Worm (Caenorhabditis elegans): Measurements from ENCODE around the gene unc-9.

The unc-9 gene

DNA sequence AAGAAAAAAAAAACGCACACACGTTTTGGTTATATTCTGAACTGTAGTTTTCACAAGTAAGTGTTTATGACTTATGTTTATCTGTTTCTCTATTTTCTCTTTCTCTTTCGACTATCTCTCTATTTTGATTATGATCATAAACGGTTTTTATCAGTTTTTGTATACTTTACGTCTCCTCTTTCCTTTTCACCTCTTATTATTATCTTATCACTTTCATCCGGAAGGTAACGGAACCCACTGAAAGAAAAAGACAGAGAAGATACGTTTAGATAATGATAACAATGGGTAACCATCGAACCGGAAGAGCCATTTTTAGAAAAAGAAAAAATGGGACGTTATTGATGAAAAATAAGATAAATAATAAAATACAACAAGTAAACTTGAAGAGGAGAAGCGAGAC is 35.9 kb upstream of the unc-9 start (continued):
- TF ChIP-seq gei-8 (GFP tag; optimal IDR thresholded peaks at IDR 0.05) (no peak), lin-15B (tag; optimal IDR thresholded peaks at IDR 0.05) (no peak), php-3 (GFP tag; IDR thresholded peaks at IDR 0.05) (peak; percentile 92), cey-2 (tag; optimal IDR thresholded peaks at IDR 0.05; ENCODE audit: borderline replicate concordance, insufficient read depth) (peak; percentile 66), sdz-12 (GFP tag; optimal IDR thresholded peaks at IDR 0.05) (no peak), tra-1 (GFP tag; IDR thresholded peaks at IDR 0.05) (peak; percentile 77; the same call in 1 of the 2 replicates), T26A8.4 (GFP tag; IDR thresholded peaks at IDR 0.05) (no peak), snpc-1.2 (GFP tag; IDR thresholded peaks at IDR 0.05) (no peak), mxl-3 (GFP tag; optimal IDR thresholded peaks at IDR 0.05) (no peak), nhr-28 (tag; optimal IDR thresholded peaks at IDR 0.05) (peak; percentile 95), ztf-11 (tag; optimal IDR thresholded peaks at IDR 0.05) (no peak), jun-1 (tag; optimal IDR thresholded peaks at IDR 0.05) (peak; percentile 35), madf-9 (GFP tag; conservative IDR thresholded peaks at IDR 0.05) (no peak), lin-29 (GFP tag; IDR thresholded peaks at IDR 0.05) (no peak), F49E8.2 (tag; optimal IDR thresholded peaks at IDR 0.05; ENCODE audit: borderline replicate concordance) (no peak), vab-7 (GFP tag; IDR thresholded peaks at IDR 0.05) (no peak), fkh-10 (GFP tag; optimal IDR thresholded peaks at IDR 0.05) (no peak), dve-1 (tag; optimal IDR thresholded peaks at IDR 0.05; ENCODE audit: insufficient read depth) (peak; percentile 97), spr-3 (GFP tag; optimal IDR thresholded peaks at IDR 0.05) (no peak), lsy-2 (tag; optimal IDR thresholded peaks at IDR 0.05) (peak in 1 of 2 experiments; percentile 49), nhr-48 (tag; optimal IDR thresholded peaks at IDR 0.05) (peak; percentile 63), pqm-1 (tag; optimal IDR thresholded peaks at IDR 0.05) (peak; percentile 100), ceh-20 (GFP tag; IDR thresholded peaks at IDR 0.05) (0 out of 2 replicates have a peak, but pooled peaks have one; percentile 18), nhr-77 (tag; optimal IDR thresholded peaks at IDR 0.05) (peak; percentile 80), attf-4 (tag; optimal IDR thresholded peaks at IDR 0.05) (no peak), ZK337.2 (GFP tag; IDR thresholded peaks at IDR 0.05) (no peak)

DNA sequence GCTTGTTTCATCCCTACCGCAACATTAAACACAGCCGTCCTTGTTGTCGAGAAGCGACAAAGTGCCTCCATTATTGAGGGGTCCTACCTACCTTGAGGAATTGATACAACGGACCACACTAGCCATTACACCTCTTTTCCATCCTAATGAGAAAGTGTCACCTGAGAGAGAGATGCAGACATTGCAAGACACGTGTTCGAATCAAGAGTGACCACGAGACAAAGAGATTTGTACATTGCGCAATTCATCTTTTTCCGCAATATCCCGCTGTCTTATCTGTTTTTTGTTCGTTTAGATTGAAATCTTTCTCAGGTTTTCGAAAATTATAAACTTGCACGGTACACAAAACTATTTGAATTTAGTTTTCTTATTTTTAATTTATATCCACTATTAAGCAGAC is 32.4 kb upstream of the unc-9 start:
- no peak for TF ChIP-seq T26A8.4 (GFP tag; IDR thresholded peaks at IDR 0.05)
- TF ChIP-seq ctbp-1 (GFP tag; IDR thresholded peaks at IDR 0.05): no peak
- TF ChIP-seq F10B5.3 (tag; optimal IDR thresholded peaks at IDR 0.05): no peak
- TF ChIP-seq hlh-11 (tag; optimal IDR thresholded peaks at IDR 0.05): peak; percentile 63
- no peak for TF ChIP-seq set-16 (GFP tag; IDR thresholded peaks at IDR 0.05)
- no peak for TF ChIP-seq zfp-2 (tag; optimal IDR thresholded peaks at IDR 0.05)
- peak; percentile 92 for TF ChIP-seq mxl-3 (GFP tag; optimal IDR thresholded peaks at IDR 0.05)
- TF ChIP-seq dmd-9 (GFP tag; IDR thresholded peaks at IDR 0.05): no peak
- no peak for TF ChIP-seq nhr-237 (tag; optimal IDR thresholded peaks at IDR 0.05)
- TF ChIP-seq aly-2 (tag; optimal IDR thresholded peaks at IDR 0.05): no peak
- no peak for TF ChIP-seq jun-1 (tag; optimal IDR thresholded peaks at IDR 0.05)
- no peak for TF ChIP-seq dmd-8 (GFP tag; IDR thresholded peaks at IDR 0.05)
- TF ChIP-seq F37D6.2 (tag; optimal IDR thresholded peaks at IDR 0.05): no peak
- TF ChIP-seq cey-2 (tag; optimal IDR thresholded peaks at IDR 0.05; ENCODE audit: borderline replicate concordance, insufficient read depth): no peak
- TF ChIP-seq php-3 (GFP tag; IDR thresholded peaks at IDR 0.05): no peak
- TF ChIP-seq fkh-10 (GFP tag; optimal IDR thresholded peaks at IDR 0.05): no peak
- TF ChIP-seq mdl-1 (tag; optimal IDR thresholded peaks at IDR 0.05): peak in 1 of 2 experiments; percentile 81
- no peak for TF ChIP-seq dpl-1 (GFP tag; optimal IDR thresholded peaks at IDR 0.05)
- TF ChIP-seq mes-2 (tag; optimal IDR thresholded peaks at IDR 0.05; ENCODE audit: poor library complexity, severe bottlenecking): no peak
- no peak for TF ChIP-seq mdt-29 (GFP tag; IDR thresholded peaks at IDR 0.05)
- no peak for TF ChIP-seq ztf-7 (tag; optimal IDR thresholded peaks at IDR 0.05)
- no peak for TF ChIP-seq lin-39 (tag; optimal IDR thresholded peaks at IDR 0.05)
- no peak for TF ChIP-seq unc-39 (tag; optimal IDR thresholded peaks at IDR 0.05)
- TF ChIP-seq hlh-30 (tag; optimal IDR thresholded peaks at IDR 0.05; ENCODE audit: insufficient read depth): peak; percentile 95
- TF ChIP-seq hif-1 (tag; optimal IDR thresholded peaks at IDR 0.05): no peak
- TF ChIP-seq nhr-48 (tag; optimal IDR thresholded peaks at IDR 0.05): no peak
- TF ChIP-seq nhr-28 (tag; optimal IDR thresholded peaks at IDR 0.05): peak; percentile 26
- TF ChIP-seq unc-62 (GFP tag; optimal IDR thresholded peaks at IDR 0.05 in 1 of 2): no peak
- no peak for TF ChIP-seq unc-62 (tag; optimal IDR thresholded peaks at IDR 0.05)
- TF ChIP-seq R02D3.7 (tag; optimal IDR thresholded peaks at IDR 0.05): no peak
- peak in 1 of 2 experiments; percentile 2 for TF ChIP-seq daf-16 (GFP tag; optimal IDR thresholded peaks at IDR 0.05)
- no peak for TF ChIP-seq daf-16 (tag; optimal IDR thresholded peaks at IDR 0.05)

All from whole organism, L4 larva.